Fruit fly (Drosophila melanogaster) whole organism, pupa: Measurements from ENCODE around the gene CG34130.

Source experiments
- CG10348 ChIP-seq: fragments of 200-800 bp; sonication (Bioruptor generic); IDR thresholded peaks from 2 replicates; pipeline ENCODE4 v1.3.6; 2022; ENCODE audit warnings: missing biosample characterization, missing genetic modification characterization
- CG12605 ChIP-seq: fragments of 200-800 bp; sonication (Bioruptor generic); IDR thresholded peaks from 2 replicates; pipeline ENCODE4 v1.3.6; 2022; ENCODE audit warnings: missing biosample characterization, missing genetic modification characterization
- CG13204 ChIP-seq: fragments of 200-800 bp; sonication (Bioruptor generic); optimal IDR thresholded peaks from 2 replicates; lab custom pipeline; 2018; ENCODE audit warnings: missing biosample characterization, mild to moderate bottlenecking, missing genetic modification characterization, moderate library complexity
- CG14655 ChIP-seq: fragments of 200-800 bp; sonication (Bioruptor generic); optimal IDR thresholded peaks from 3 replicates; lab custom pipeline; 2017; ENCODE audit warnings: mild to moderate bottlenecking, missing biosample characterization, missing genetic modification reagents, missing genetic modification characterization
- CG15710 ChIP-seq: fragments of 200-800 bp; sonication (Bioruptor generic); optimal IDR thresholded peaks from 2 replicates; lab custom pipeline; 2018; ENCODE audit warnings: missing biosample characterization, mild to moderate bottlenecking, missing genetic modification characterization, moderate library complexity
- CG17806 ChIP-seq: fragments of 200-800 bp; sonication (Bioruptor generic); optimal IDR thresholded peaks from 2 replicates; lab custom pipeline; 2018; ENCODE audit warnings: missing biosample characterization, mild to moderate bottlenecking, missing genetic modification characterization, moderate library complexity
- CG32121 ChIP-seq: fragments of 200-800 bp; sonication (Bioruptor generic); IDR thresholded peaks from 2 replicates; pipeline ENCODE4 v1.3.6; 2022; ENCODE audit warnings: missing biosample characterization, missing genetic modification characterization
- CG34367 ChIP-seq: fragments of 200-800 bp; sonication (Bioruptor generic); optimal IDR thresholded peaks from 2 replicates; lab custom pipeline; 2018; ENCODE audit warnings: missing biosample characterization, mild to moderate bottlenecking, missing genetic modification characterization
- CG4496 ChIP-seq: fragments of 200-800 bp; sonication (Bioruptor generic); IDR thresholded peaks from 3 replicates; pipeline ENCODE4 v1.3.6; 2022; ENCODE audit warnings: missing biosample characterization, missing genetic modification characterization
- CG8159 ChIP-seq: fragments of 200-800 bp; sonication (Bioruptor generic); optimal IDR thresholded peaks from 3 replicates; lab custom pipeline; 2018; ENCODE audit warnings: missing biosample characterization, mild to moderate bottlenecking, missing genetic modification characterization, moderate library complexity
- CG8301 ChIP-seq: fragments of 200-800 bp; sonication (Bioruptor generic); optimal IDR thresholded peaks from 2 replicates; lab custom pipeline; 2018; ENCODE audit warnings: missing biosample characterization, mild to moderate bottlenecking, missing genetic modification characterization
- CG9948 ChIP-seq: fragments of 200-800 bp; sonication (Bioruptor generic); optimal IDR thresholded peaks from 2 replicates; lab custom pipeline; 2018; ENCODE audit warnings: missing biosample characterization, mild to moderate bottlenecking, missing genetic modification characterization, moderate library complexity
- D1 ChIP-seq: fragments of 200-800 bp; sonication (Bioruptor generic); optimal IDR thresholded peaks from 2 replicates; lab custom pipeline; 2018; ENCODE audit warnings: missing biosample characterization, mild to moderate bottlenecking, missing genetic modification characterization, moderate library complexity
- EcR ChIP-seq: fragments of 200-800 bp; sonication (Bioruptor generic); optimal IDR thresholded peaks from 3 replicates; lab custom pipeline; 2019; ENCODE audit warnings: missing biosample characterization, missing genetic modification characterization, mild to moderate bottlenecking, moderate library complexity, missing genetic modification reagents
- Ets98B ChIP-seq: fragments of 200-800 bp; sonication (Bioruptor generic); IDR thresholded peaks from 2 replicates; pipeline ENCODE4 v1.3.6; 2022; ENCODE audit warnings: missing biosample characterization, missing genetic modification characterization
- Pif1A ChIP-seq: fragments of 200-800 bp; sonication (Bioruptor generic); optimal IDR thresholded peaks from 3 replicates; lab custom pipeline; 2016; ENCODE audit warnings: missing biosample characterization, missing genetic modification characterization
- Pif1B ChIP-seq: fragments of 200-800 bp; sonication (Bioruptor generic); optimal IDR thresholded peaks from 3 replicates; lab custom pipeline; 2016; ENCODE audit warnings: missing biosample characterization, missing genetic modification characterization
- Snoo ChIP-seq: fragments of 200-800 bp; sonication (Bioruptor generic); optimal IDR thresholded peaks from 3 replicates; lab custom pipeline; 2017; ENCODE audit warnings: missing biosample characterization, mild to moderate bottlenecking, missing genetic modification characterization, inconsistent platforms
- fd96Ca ChIP-seq: fragments of 200-800 bp; sonication (Bioruptor generic); IDR thresholded peaks from 3 replicates; pipeline ENCODE4 v1.3.6; 2022; ENCODE audit warnings: missing biosample characterization, missing genetic modification characterization
- gl ChIP-seq: fragments of 200-800 bp; sonication (Bioruptor generic); optimal IDR thresholded peaks from 2 replicates; lab custom pipeline; 2018; ENCODE audit warnings: missing biosample characterization, mild to moderate bottlenecking, missing genetic modification characterization
- rn ChIP-seq: fragments of 200-800 bp; sonication (Bioruptor generic); IDR thresholded peaks from 2 replicates; pipeline ENCODE4 v1.3.6; 2022; ENCODE audit warnings: missing biosample characterization, missing genetic modification characterization

Gene CG34130

DNA sequence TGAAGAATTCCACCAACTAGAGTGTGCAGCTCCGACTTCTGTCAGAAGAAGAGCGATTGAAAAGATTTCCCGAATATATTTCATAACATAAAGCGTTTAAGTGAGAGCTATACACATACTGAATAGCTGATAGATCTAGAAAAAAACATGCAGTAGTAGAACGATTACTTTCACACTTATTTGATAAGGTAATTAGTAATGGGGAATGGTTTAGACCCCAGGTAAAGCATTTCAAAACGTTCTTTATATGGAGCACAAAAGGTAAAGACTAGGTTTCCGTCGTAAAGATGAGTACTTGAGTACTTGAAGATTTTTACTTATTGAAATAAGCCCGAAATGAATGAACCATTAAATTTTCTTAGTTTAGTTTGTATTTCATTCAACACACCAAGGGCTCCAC is at the start of gene CG34130:
Gene CG34130 (minus strand): TSS at position 101 of the 400 bp plus-strand sequence.
- TF ChIP-seq Ets98B: no peak
- TF ChIP-seq CG17806: no peak
- TF ChIP-seq CG12605 (GFP tag; lab: Robert Waterston, UW): no peak
- TF ChIP-seq CG9948: no peak
- no peak for TF ChIP-seq Snoo
- TF ChIP-seq D1 (tag; lab: Kevin White, UChicago): no peak
- no peak for TF ChIP-seq gl (tag; lab: Kevin White, UChicago)
- no peak for TF ChIP-seq CG14655 (GFP tag; lab: Kevin White, UChicago)
- TF ChIP-seq CG34367 (tag; lab: Kevin White, UChicago): no peak

DNA sequence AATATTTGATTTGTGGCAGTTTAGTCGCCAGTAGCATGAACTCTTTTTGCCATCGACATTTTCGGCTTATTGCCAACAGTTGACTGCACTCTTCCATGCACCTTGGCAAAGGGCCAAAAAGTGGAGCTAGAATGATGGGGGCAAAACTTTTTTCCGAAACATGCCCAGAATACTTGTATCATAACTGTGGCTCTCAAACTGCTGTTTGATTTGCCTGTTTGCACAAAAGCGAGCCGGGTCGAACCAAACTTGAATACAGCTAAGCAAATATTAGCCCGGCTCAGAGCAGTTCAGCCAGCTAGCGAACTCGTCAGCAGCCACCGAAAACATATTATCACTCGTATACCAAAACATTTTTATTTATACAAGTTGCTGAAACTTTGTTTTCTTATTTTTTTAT is 49.2 kb upstream of the CG34130 start:
- no peak for TF ChIP-seq CG13204 (GFP tag; lab: Kevin White, UChicago)
- no peak for TF ChIP-seq CG32121 (GFP tag; lab: Robert Waterston, UW)
- TF ChIP-seq CG8159 (tag; lab: Kevin White, UChicago): no peak
- TF ChIP-seq CG10348 (GFP tag; lab: Robert Waterston, UW): no peak
- no peak for TF ChIP-seq Pif1B (GFP tag; lab: Kevin White, UChicago)
- no peak for TF ChIP-seq D1 (tag; lab: Kevin White, UChicago)
- TF ChIP-seq Pif1A: no peak
- TF ChIP-seq CG9948: no peak
- TF ChIP-seq CG15710 (tag; lab: Kevin White, UChicago): no peak
- TF ChIP-seq CG14655 (GFP tag; lab: Kevin White, UChicago): no peak
- no peak for TF ChIP-seq gl (tag; lab: Kevin White, UChicago)
- no peak for TF ChIP-seq EcR (GFP tag; lab: Kevin White, UChicago)
- no peak for TF ChIP-seq CG8301 (tag; lab: Kevin White, UChicago)
- TF ChIP-seq Ets98B: no peak
- no peak for TF ChIP-seq CG34367 (tag; lab: Kevin White, UChicago)

DNA sequence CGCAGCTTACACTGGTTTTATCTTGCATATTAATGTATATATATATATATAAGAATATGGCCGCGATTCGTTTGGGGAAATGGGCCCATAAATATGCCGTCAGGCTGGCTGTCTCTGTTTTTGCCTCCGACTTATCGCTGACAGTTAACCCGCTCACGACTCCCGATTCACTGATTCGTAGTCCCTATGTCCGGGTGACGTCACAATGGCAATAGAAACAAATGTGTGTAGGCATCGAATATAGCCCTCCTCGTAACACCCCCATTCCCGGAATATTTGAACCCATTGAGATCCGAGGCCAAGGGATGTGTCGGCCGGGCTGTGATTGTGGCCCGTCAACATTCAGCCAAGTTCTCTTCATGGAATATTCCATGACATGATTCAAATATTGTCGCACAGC is 47.7 kb upstream of the CG34130 start:
- TF ChIP-seq CG17806 (no peak), Ets98B (no peak), CG10348 (GFP tag; lab: Robert Waterston, UW) (no peak), CG8159 (tag; lab: Kevin White, UChicago) (no peak), CG15710 (tag; lab: Kevin White, UChicago) (no peak), Pif1A (no peak), CG13204 (GFP tag; lab: Kevin White, UChicago) (no peak), CG8301 (tag; lab: Kevin White, UChicago) (no peak), D1 (tag; lab: Kevin White, UChicago) (no peak), rn (GFP tag; lab: Robert Waterston, UW) (no peak), CG9948 (no peak), CG34367 (tag; lab: Kevin White, UChicago) (no peak), EcR (GFP tag; lab: Kevin White, UChicago) (no peak), CG32121 (GFP tag; lab: Robert Waterston, UW) (no peak), CG12605 (GFP tag; lab: Robert Waterston, UW) (no peak), CG4496 (GFP tag; lab: Robert Waterston, UW) (no peak), gl (tag; lab: Kevin White, UChicago) (no peak), Snoo (no peak), Pif1B (GFP tag; lab: Kevin White, UChicago) (no peak), fd96Ca (GFP tag; lab: Robert Waterston, UW) (no peak)

DNA sequence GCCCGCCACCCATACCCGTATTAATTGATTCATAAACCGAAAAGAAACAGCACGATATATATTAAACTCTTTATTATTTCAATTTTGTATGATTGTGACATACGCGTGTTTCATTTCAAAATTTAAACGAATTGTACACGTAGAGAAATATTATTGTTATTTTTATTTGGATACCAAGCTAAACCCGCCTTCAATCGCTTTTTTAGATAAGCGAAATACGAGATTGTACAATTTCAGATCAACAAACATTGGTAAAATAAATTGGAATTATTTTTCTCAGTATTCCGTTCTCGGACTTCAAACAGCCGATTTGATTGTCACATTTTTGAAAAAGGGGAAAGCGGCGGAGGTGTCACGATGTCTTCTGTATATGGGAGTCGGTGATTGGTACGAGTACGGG is 45.3 kb upstream of the CG34130 start:
- TF ChIP-seq Pif1B (GFP tag; lab: Kevin White, UChicago) (no peak), CG8159 (tag; lab: Kevin White, UChicago) (no peak), CG32121 (GFP tag; lab: Robert Waterston, UW) (peak; percentile 36; the same call in 1 of the 2 replicates), CG13204 (GFP tag; lab: Kevin White, UChicago) (no peak), gl (tag; lab: Kevin White, UChicago) (no peak), CG4496 (GFP tag; lab: Robert Waterston, UW) (peak; percentile 71), CG17806 (peak; percentile 5), fd96Ca (GFP tag; lab: Robert Waterston, UW) (no peak), Pif1A (peak; percentile 13), CG34367 (tag; lab: Kevin White, UChicago) (no peak), CG14655 (GFP tag; lab: Kevin White, UChicago) (peak; percentile 17), Snoo (peak; percentile 37), Ets98B (peak; percentile 45; the same call in 1 of the 2 replicates), CG10348 (GFP tag; lab: Robert Waterston, UW) (no peak), rn (GFP tag; lab: Robert Waterston, UW) (no peak), CG8301 (tag; lab: Kevin White, UChicago) (peak; percentile 30), CG15710 (tag; lab: Kevin White, UChicago) (no peak), D1 (tag; lab: Kevin White, UChicago) (no peak), EcR (GFP tag; lab: Kevin White, UChicago) (no peak)

DNA sequence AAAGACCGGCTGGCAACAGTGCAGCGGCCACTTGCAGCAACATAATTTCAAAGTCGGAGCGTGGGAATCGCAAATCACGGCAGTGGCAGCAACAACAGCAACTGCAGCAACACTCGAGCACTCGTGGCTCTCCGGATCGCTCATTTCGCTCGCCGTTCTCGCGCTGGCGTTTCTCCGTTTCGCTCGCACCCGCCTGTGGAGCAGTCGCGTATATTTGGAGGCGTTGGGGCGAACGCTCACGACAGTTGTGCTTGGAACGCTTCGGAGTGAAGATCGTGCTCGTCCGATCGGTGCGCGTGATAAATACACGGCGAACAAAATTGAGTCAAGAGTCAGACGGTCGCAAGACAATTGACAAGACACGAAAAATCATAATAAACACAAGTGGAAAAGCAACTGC is 40.2 kb upstream of the CG34130 start, which contains the start of gene CG12290:
Gene CG12290 (plus strand): TSS at position 233 of the 400 bp plus-strand sequence.
- TF ChIP-seq CG10348 (GFP tag; lab: Robert Waterston, UW) (no peak), Snoo (peak; percentile 32), Pif1B (GFP tag; lab: Kevin White, UChicago) (peak; percentile 39), CG8301 (tag; lab: Kevin White, UChicago) (peak; percentile 19), EcR (GFP tag; lab: Kevin White, UChicago) (peak; percentile 4), CG12605 (GFP tag; lab: Robert Waterston, UW) (0 out of 2 replicates have a peak, but pooled peaks have one; percentile 57), D1 (tag; lab: Kevin White, UChicago) (no peak), CG4496 (GFP tag; lab: Robert Waterston, UW) (peak; percentile 87; the same call in 2 of the 3 replicates), CG34367 (tag; lab: Kevin White, UChicago) (no peak), CG15710 (tag; lab: Kevin White, UChicago) (peak; percentile 7), Pif1A (peak; percentile 53), CG8159 (tag; lab: Kevin White, UChicago) (no peak), CG32121 (GFP tag; lab: Robert Waterston, UW) (peak; percentile 76; the same call in 1 of the 2 replicates), gl (tag; lab: Kevin White, UChicago) (no peak), Ets98B (peak; percentile 81), CG13204 (GFP tag; lab: Kevin White, UChicago) (peak; percentile 84), fd96Ca (GFP tag; lab: Robert Waterston, UW) (peak; percentile 84)
